Worm (Caenorhabditis elegans): ENCODE data around the gene hmp-1.

Gene hmp-1

DNA sequence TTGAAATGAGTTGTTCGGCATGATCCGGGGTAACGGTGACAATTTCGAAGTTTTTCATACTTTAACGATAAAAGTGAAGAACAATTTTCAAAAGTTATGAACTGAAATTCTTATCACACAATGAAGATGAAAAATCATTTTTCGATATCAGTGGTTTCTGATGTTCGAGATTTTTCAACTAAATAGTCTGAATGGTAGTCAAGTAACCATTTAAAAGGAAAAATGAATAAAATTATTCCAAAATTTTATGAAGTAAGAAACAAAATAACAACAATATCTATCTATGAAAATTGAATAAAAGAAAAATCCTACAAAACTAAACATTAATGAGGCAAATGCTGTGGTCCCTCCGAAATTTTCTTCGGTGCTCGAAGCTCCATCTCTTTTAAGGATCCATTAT, 20.0 kb upstream of the hmp-1 start, which contains the start of gene D2023.4:
D2023.4 (minus strand) TSS at position 101 of the 400 bp plus-strand sequence.
- no peak for TF ChIP-seq eyg-1 (tag; optimal IDR thresholded peaks at IDR 0.05)
- TF ChIP-seq dmd-4 (tag; optimal IDR thresholded peaks at IDR 0.05; ENCODE audit: borderline replicate concordance), result no peak
- no peak for TF ChIP-seq ztf-16 (tag; optimal IDR thresholded peaks at IDR 0.05)
- no peak for TF ChIP-seq nhr-232 (tag; optimal IDR thresholded peaks at IDR 0.05)
- TF ChIP-seq lim-6 (tag; optimal IDR thresholded peaks at IDR 0.05), result no peak
- no peak for TF ChIP-seq ceh-6 (GFP tag; optimal IDR thresholded peaks at IDR 0.05)
- no peak for TF ChIP-seq sox-4 (tag; optimal IDR thresholded peaks at IDR 0.05)
- TF ChIP-seq unc-3 (GFP tag; conservative IDR thresholded peaks at IDR 0.05), result no peak
- no peak for TF ChIP-seq unc-3 (tag; optimal IDR thresholded peaks at IDR 0.05)
- TF ChIP-seq sox-2 (GFP tag; IDR thresholded peaks at IDR 0.05), result no peak
- no peak for TF ChIP-seq lin-11 (tag; optimal IDR thresholded peaks at IDR 0.05)
- no peak for TF ChIP-seq ceh-14 (tag; optimal IDR thresholded peaks at IDR 0.05)
- TF ChIP-seq pqm-1 (tag; optimal IDR thresholded peaks at IDR 0.05), result no peak

- no peak for TF ChIP-seq ceh-30 (tag; optimal IDR thresholded peaks at IDR 0.05)
- TF ChIP-seq ceh-2 (tag; optimal IDR thresholded peaks at IDR 0.05), result no peak
- no peak for TF ChIP-seq sox-2 (GFP tag; IDR thresholded peaks at IDR 0.05)
- no peak for TF ChIP-seq elt-4 (tag; optimal IDR thresholded peaks at IDR 0.05)
- no peak for TF ChIP-seq lin-11 (tag; optimal IDR thresholded peaks at IDR 0.05)
- TF ChIP-seq ceh-31 (tag; optimal IDR thresholded peaks at IDR 0.05), result no peak
- TF ChIP-seq lim-6 (tag; optimal IDR thresholded peaks at IDR 0.05), result no peak
- TF ChIP-seq hlh-8 (tag; optimal IDR thresholded peaks at IDR 0.05), result no peak
- no peak for TF ChIP-seq eyg-1 (tag; optimal IDR thresholded peaks at IDR 0.05)
- no peak for TF ChIP-seq ahr-1 (tag; optimal IDR thresholded peaks at IDR 0.05)
- TF ChIP-seq T23F11.4 (GFP tag; optimal IDR thresholded peaks at IDR 0.05), result no peak
- TF ChIP-seq pha-2 (tag; optimal IDR thresholded peaks at IDR 0.05), result no peak
- no peak for TF ChIP-seq sdc-2 (tag; optimal IDR thresholded peaks at IDR 0.05)
- no peak for TF ChIP-seq hlh-30 (tag; optimal IDR thresholded peaks at IDR 0.05; ENCODE audit: insufficient read depth)
- TF ChIP-seq F13H6.1 (tag; optimal IDR thresholded peaks at IDR 0.05), result no peak
These were observed 18.7 kb upstream of the hmp-1 start, which contains the start of the genes mpst-1 and D2023.6 for ce11 chrV:11826967-11827366. mpst-1 (minus strand) TSS chrV:11827067. D2023.6 (plus strand) TSS chrV:11827354.

ce11 chrV:11829282-11829681, 16.4 kb upstream of the hmp-1 start, which contains the start of gene col-158:
col-158 (plus strand) TSS chrV:11829582.
- TF ChIP-seq elt-4 (tag; optimal IDR thresholded peaks at IDR 0.05) (no peak), C38D4.7 (GFP tag; optimal IDR thresholded peaks at IDR 0.05) (no peak), hlh-13 (GFP tag; optimal IDR thresholded peaks at IDR 0.05) (no peak), tbx-2 (tag; optimal IDR thresholded peaks at IDR 0.05) (no peak), nfya-1 (tag; optimal IDR thresholded peaks at IDR 0.05) (no peak)

ce11 chrV:11833319-11833718, 12.4 kb upstream of the hmp-1 start, which contains the start of gene pho-8:
pho-8 (plus strand) TSS chrV:11833619.
- TF ChIP-seq dve-1 (tag; optimal IDR thresholded peaks at IDR 0.05) (no peak), Y22D7AL.16 (tag; optimal IDR thresholded peaks at IDR 0.05) (no peak), hlh-30 (tag; optimal IDR thresholded peaks at IDR 0.05; ENCODE audit: insufficient read depth) (no peak), unc-55 (GFP tag; optimal IDR thresholded peaks at IDR 0.05) (no peak), pqm-1 (tag; optimal IDR thresholded peaks at IDR 0.05) (no peak)

- peak; percentile 55 for TF ChIP-seq ceh-18 (tag; optimal IDR thresholded peaks at IDR 0.05)
- no peak for TF ChIP-seq ahr-1 (tag; optimal IDR thresholded peaks at IDR 0.05)
These were observed 9.6 kb upstream of the hmp-1 start, which contains the start of gene R13H4.2 for ce11 chrV:11836073-11836472. R13H4.2 (plus strand) TSS chrV:11836391.

- TF ChIP-seq C08G9.2 (tag; optimal IDR thresholded peaks at IDR 0.05) (no peak), syd-9 (tag; optimal IDR thresholded peaks at IDR 0.05) (no peak), ceh-18 (tag; optimal IDR thresholded peaks at IDR 0.05) (no peak), ttx-3 (tag; optimal IDR thresholded peaks at IDR 0.05) (no peak), che-1 (tag; optimal IDR thresholded peaks at IDR 0.05) (no peak), lin-11 (tag; optimal IDR thresholded peaks at IDR 0.05) (no peak), ceh-6 (GFP tag; optimal IDR thresholded peaks at IDR 0.05) (no peak), nhr-232 (tag; optimal IDR thresholded peaks at IDR 0.05) (no peak), ceh-9 (tag; optimal IDR thresholded peaks at IDR 0.05) (no peak)
These were observed 6.5 kb upstream of the hmp-1 start, which contains the start of gene idpb-5 for ce11 chrV:11839220-11839619. idpb-5 (plus strand) TSS chrV:11839520.

All from whole organism, late embryonic.